Worm (Caenorhabditis elegans): Measurements from ENCODE around the gene Y57G11B.2.

Y57G11B.2 gene

DNA sequence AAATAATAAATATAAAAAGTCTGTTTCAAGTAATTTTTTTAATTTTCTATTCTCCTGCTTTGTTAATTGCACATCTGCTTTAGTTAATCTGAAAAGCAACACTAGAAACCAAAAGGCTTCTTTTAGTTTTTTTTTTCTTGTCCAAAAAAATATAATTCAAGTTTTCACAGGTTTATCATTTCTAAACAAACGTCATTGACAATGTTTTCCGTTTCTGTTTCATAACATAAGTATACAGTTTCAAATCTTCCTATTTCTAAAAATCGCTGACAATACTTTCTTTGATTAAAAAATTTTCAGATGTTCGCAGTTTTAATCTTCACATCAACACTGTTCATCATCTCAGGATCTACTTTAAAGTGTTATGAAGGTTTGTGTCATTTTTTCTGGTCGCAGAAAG, at the start of gene Y57G11B.2:
Gene Y57G11B.2, plus strand, starts transcription at position 301 of the 400 bp plus-strand sequence.
- TF ChIP-seq dmd-4 (tag; optimal IDR thresholded peaks at IDR 0.05; ENCODE audit: borderline replicate concordance) (no peak), syd-9 (tag; optimal IDR thresholded peaks at IDR 0.05) (no peak), unc-55 (GFP tag; optimal IDR thresholded peaks at IDR 0.05) (no peak)

- TF ChIP-seq K02D7.2 (tag; optimal IDR thresholded peaks at IDR 0.05): no peak
- TF ChIP-seq mec-3 (tag; optimal IDR thresholded peaks at IDR 0.05; ENCODE audit: borderline replicate concordance): no peak
- TF ChIP-seq ref-2 (tag; optimal IDR thresholded peaks at IDR 0.05): no peak
Measured at ce11 chrIV:14519423-14519822, 45.7 kb upstream of the Y57G11B.2 start, which contains the start of the genes Y57G11A.2 and T27E7.1. Y57G11A.2 (minus strand) TSS chrIV:14519523. T27E7.1 (plus strand) TSS chrIV:14519759.

ce11 chrIV:14523568-14523967, 41.6 kb upstream of the Y57G11B.2 start, which contains the start of gene srh-63:
srh-63 (plus strand) TSS chrIV:14523868.
- TF ChIP-seq ceh-24 (tag; optimal IDR thresholded peaks at IDR 0.05) (no peak), ceh-34 (tag; optimal IDR thresholded peaks at IDR 0.05) (no peak), zip-5 (tag; optimal IDR thresholded peaks at IDR 0.05) (no peak), pag-3 (tag; optimal IDR thresholded peaks at IDR 0.05; ENCODE audit: borderline replicate concordance) (no peak), unc-42 (tag; optimal IDR thresholded peaks at IDR 0.05) (no peak), fkh-6 (tag; optimal IDR thresholded peaks at IDR 0.05) (no peak), eyg-1 (tag; optimal IDR thresholded peaks at IDR 0.05) (no peak), sdc-2 (tag; optimal IDR thresholded peaks at IDR 0.05) (no peak), K02D7.2 (tag; optimal IDR thresholded peaks at IDR 0.05) (no peak), fkh-10 (GFP tag; optimal IDR thresholded peaks at IDR 0.05) (no peak), ceh-2 (tag; optimal IDR thresholded peaks at IDR 0.05) (no peak), C38D4.7 (GFP tag; optimal IDR thresholded peaks at IDR 0.05) (no peak), tbx-7 (tag; optimal IDR thresholded peaks at IDR 0.05) (no peak), sox-2 (GFP tag; IDR thresholded peaks at IDR 0.05) (no peak), lin-11 (tag; optimal IDR thresholded peaks at IDR 0.05) (no peak), pros-1 (tag; optimal IDR thresholded peaks at IDR 0.05) (no peak), tbx-2 (tag; optimal IDR thresholded peaks at IDR 0.05) (no peak), dmd-4 (tag; optimal IDR thresholded peaks at IDR 0.05; ENCODE audit: borderline replicate concordance) (no peak), hlh-6 (tag; optimal IDR thresholded peaks at IDR 0.05) (no peak)

DNA sequence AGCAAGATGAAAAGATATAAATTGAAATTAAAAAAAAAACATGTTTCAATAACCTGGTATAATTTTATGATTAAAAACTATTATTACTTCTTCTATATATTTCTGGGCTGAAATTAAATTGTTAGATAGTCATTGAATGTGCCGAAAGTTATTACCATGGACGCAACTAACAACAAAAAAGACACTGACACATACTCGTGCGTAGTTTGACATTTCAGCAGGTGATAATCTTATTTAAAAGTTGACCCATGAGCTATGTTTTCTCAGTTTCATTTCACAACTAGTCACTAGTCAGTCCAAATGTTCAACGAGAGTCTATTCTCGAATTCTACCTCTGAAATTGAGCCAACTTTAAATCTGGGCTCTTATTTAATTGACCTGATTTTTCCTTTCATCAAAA, 36.4 kb upstream of the Y57G11B.2 start, which contains the start of gene T27E7.3:
Gene T27E7.3, plus strand, starts transcription at position 301 of the 400 bp plus-strand sequence.
- TF ChIP-seq tbx-2 (tag; optimal IDR thresholded peaks at IDR 0.05) (no peak), sox-4 (tag; optimal IDR thresholded peaks at IDR 0.05) (no peak), fkh-10 (GFP tag; optimal IDR thresholded peaks at IDR 0.05) (no peak), rnt-1 (tag; optimal IDR thresholded peaks at IDR 0.05) (no peak), odd-2 (tag; optimal IDR thresholded peaks at IDR 0.05) (no peak), ceh-22 (tag; optimal IDR thresholded peaks at IDR 0.05) (no peak), pha-2 (tag; optimal IDR thresholded peaks at IDR 0.05) (no peak), madf-2 (tag; optimal IDR thresholded peaks at IDR 0.05) (no peak), ceh-24 (tag; optimal IDR thresholded peaks at IDR 0.05) (no peak), hlh-13 (GFP tag; optimal IDR thresholded peaks at IDR 0.05) (no peak), ets-4 (tag; optimal IDR thresholded peaks at IDR 0.05) (no peak), pros-1 (tag; optimal IDR thresholded peaks at IDR 0.05) (no peak), K09A11.1 (tag; optimal IDR thresholded peaks at IDR 0.05; ENCODE audit: insufficient read depth) (no peak), sdc-2 (tag; optimal IDR thresholded peaks at IDR 0.05) (no peak), zip-5 (tag; optimal IDR thresholded peaks at IDR 0.05) (no peak), ama-1 (optimal IDR thresholded peaks at IDR 0.05) (no peak), ttx-3 (tag; optimal IDR thresholded peaks at IDR 0.05) (no peak)

DNA sequence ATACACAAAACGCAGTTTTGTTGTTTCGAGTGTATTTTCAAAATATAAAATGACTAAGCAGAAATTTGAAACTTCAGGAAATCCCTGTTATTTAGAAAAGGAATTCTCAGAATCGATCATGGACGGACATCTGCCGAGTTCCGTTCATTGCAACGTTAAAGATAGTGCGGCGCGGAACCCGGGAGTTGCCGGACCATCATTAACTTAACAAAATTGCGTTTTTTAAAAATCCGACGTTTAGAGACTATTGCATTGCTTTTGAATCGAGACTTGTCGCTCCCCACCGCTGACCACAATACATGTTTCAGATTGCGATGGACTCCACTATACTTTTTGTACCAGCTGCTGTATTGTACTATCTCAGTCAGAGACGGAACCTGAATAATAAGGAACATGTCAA, 35.1 kb upstream of the Y57G11B.2 start:
- TF ChIP-seq elt-2 (tag; optimal IDR thresholded peaks at IDR 0.05): no peak
- TF ChIP-seq K02D7.2 (tag; optimal IDR thresholded peaks at IDR 0.05): no peak
- TF ChIP-seq ceh-34 (tag; optimal IDR thresholded peaks at IDR 0.05): no peak
- no peak for TF ChIP-seq ama-1 (optimal IDR thresholded peaks at IDR 0.05)
- no peak for TF ChIP-seq pax-1 (tag; optimal IDR thresholded peaks at IDR 0.05)
